Worm (Caenorhabditis elegans): ENCODE measurements around the gene pcrg-1.

ce11 chrII:7171305-7171998 lies 28.9 kb upstream of the pcrg-1 start, which contains the start of gene dyf-13:
- TF ChIP-seq pqm-1 (tag; optimal IDR thresholded peaks at IDR 0.05) (no peak), ztf-11 (tag; optimal IDR thresholded peaks at IDR 0.05) (no peak), ceh-82 (tag; optimal IDR thresholded peaks at IDR 0.05) (no peak), nhr-77 (tag; optimal IDR thresholded peaks at IDR 0.05) (no peak), elt-3 (tag; optimal IDR thresholded peaks at IDR 0.05) (no peak), xbp-1 (tag; optimal IDR thresholded peaks at IDR 0.05) (no peak), nhr-76 (tag; optimal IDR thresholded peaks at IDR 0.05) (no peak), zag-1 (tag; optimal IDR thresholded peaks at IDR 0.05) (no peak), ztf-4 (tag; optimal IDR thresholded peaks at IDR 0.05) (no peak), nhr-237 (tag; optimal IDR thresholded peaks at IDR 0.05) (no peak), elt-2 (tag; optimal IDR thresholded peaks at IDR 0.05) (no peak), lin-15B (tag; optimal IDR thresholded peaks at IDR 0.05) (no peak)

Data from whole organism, L1 larva.